Fruit fly (Drosophila melanogaster) whole organism, prepupa: ENCODE measurements around the gene CG14042.

ENCODE experiments used
- Blimp-1 ChIP-seq: fragments of 200-800 bp; sonication (Bioruptor generic); optimal IDR thresholded peaks from 3 replicates; lab custom pipeline; 2017; ENCODE audit warnings: missing biosample characterization, missing genetic modification characterization, mild to moderate bottlenecking, moderate library complexity, missing genetic modification reagents
- CG10631 ChIP-seq: fragments of 200-800 bp; sonication (Bioruptor generic); optimal IDR thresholded peaks from 2 replicates; lab custom pipeline; 2016; ENCODE audit warnings: missing biosample characterization, missing genetic modification characterization
- CG10669 ChIP-seq: fragments of 200-800 bp; sonication (Bioruptor generic); optimal IDR thresholded peaks from 3 replicates; lab custom pipeline; 2018; ENCODE audit warnings: missing biosample characterization, mild to moderate bottlenecking, missing genetic modification characterization, moderate library complexity
- CG11294 ChIP-seq: fragments of 200-800 bp; sonication (Bioruptor generic); IDR thresholded peaks from 2 replicates; pipeline ENCODE4 v1.3.6; 2022; ENCODE audit warnings: missing biosample characterization, missing genetic modification characterization
- CG15336 ChIP-seq: fragments of 200-800 bp; sonication (Bioruptor generic); IDR thresholded peaks from 2 replicates; pipeline ENCODE4 v1.3.6; 2022; ENCODE audit warnings: missing biosample characterization, missing genetic modification characterization
- CG1621 ChIP-seq: fragments of 200-800 bp; sonication (Bioruptor generic); optimal IDR thresholded peaks from 3 replicates; lab custom pipeline; 2018; ENCODE audit warnings: missing biosample characterization, mild to moderate bottlenecking, missing genetic modification characterization
- CG16779 ChIP-seq: fragments of 200-800 bp; sonication (Bioruptor generic); optimal IDR thresholded peaks from 3 replicates; lab custom pipeline; 2017; ENCODE audit warnings: missing biosample characterization, mild to moderate bottlenecking, missing genetic modification characterization
- CG3032 ChIP-seq: fragments of 200-800 bp; optimal IDR thresholded peaks from 2 replicates; lab custom pipeline; 2019; ENCODE audit warnings: missing biosample characterization, mild to moderate bottlenecking, missing genetic modification characterization, moderate library complexity
- CG31627 ChIP-seq: fragments of 200-800 bp; sonication (Bioruptor generic); optimal IDR thresholded peaks from 3 replicates; lab custom pipeline; 2016; ENCODE audit warnings: missing biosample characterization, missing genetic modification characterization
- CG32006 ChIP-seq: fragments of 200-800 bp; sonication (Bioruptor generic); optimal IDR thresholded peaks from 3 replicates; lab custom pipeline; 2017; ENCODE audit warnings: missing biosample characterization, mild to moderate bottlenecking, missing genetic modification characterization
- CG34406 ChIP-seq: fragments of 200-800 bp; sonication (Bioruptor generic); optimal IDR thresholded peaks from 3 replicates; lab custom pipeline; 2016; ENCODE audit warnings: missing biosample characterization, missing genetic modification characterization
- CG6792 ChIP-seq: fragments of 200-800 bp; sonication (Bioruptor generic); optimal IDR thresholded peaks from 3 replicates; lab custom pipeline; 2016; ENCODE audit warnings: missing biosample characterization, missing genetic modification characterization
- CG6808 ChIP-seq: fragments of 200-800 bp; sonication (Bioruptor generic); optimal IDR thresholded peaks from 3 replicates; lab custom pipeline; 2017; ENCODE audit warnings: missing biosample characterization, missing genetic modification characterization, mild to moderate bottlenecking, moderate library complexity, missing genetic modification reagents
- CG7368 ChIP-seq: fragments of 200-800 bp; sonication (Bioruptor generic); optimal IDR thresholded peaks from 3 replicates; lab custom pipeline; 2016; ENCODE audit warnings: missing biosample characterization, missing genetic modification characterization
- CG8119 ChIP-seq: fragments of 200-800 bp; sonication (Bioruptor generic); IDR thresholded peaks from 3 replicates; pipeline ENCODE4 v1.3.6; 2022; ENCODE audit warnings: missing biosample characterization, missing genetic modification characterization
- CG8319 ChIP-seq: fragments of 200-800 bp; sonication (Bioruptor generic); optimal IDR thresholded peaks from 3 replicates; lab custom pipeline; 2016; ENCODE audit warnings: missing biosample characterization, missing genetic modification characterization
- CG9139 ChIP-seq: fragments of 200-800 bp; sonication (Bioruptor generic); optimal IDR thresholded peaks from 3 replicates; lab custom pipeline; 2017; ENCODE audit warnings: missing biosample characterization, mild to moderate bottlenecking, missing genetic modification characterization
- Eip75B ChIP-seq: fragments of 200-800 bp; sonication (Bioruptor generic); optimal IDR thresholded peaks from 3 replicates; lab custom pipeline; 2016; ENCODE audit warnings: missing biosample characterization, missing genetic modification characterization
- Eip78C ChIP-seq: fragments of 200-800 bp; sonication (Bioruptor generic); peaks from one replicate; lab custom pipeline; 2016; ENCODE audit warnings: missing biosample characterization, missing genetic modification characterization
- Eip93F ChIP-seq: fragments of 200-800 bp; sonication (Bioruptor generic); optimal IDR thresholded peaks from 2 replicates; lab custom pipeline; 2016; ENCODE audit warnings: missing biosample characterization, mild to moderate bottlenecking, missing genetic modification characterization
- Gug ChIP-seq: fragments of 200-800 bp; sonication (Bioruptor generic); IDR thresholded peaks from 2 replicates; pipeline ENCODE4 v1.3.6; 2022; ENCODE audit warnings: missing biosample characterization, missing genetic modification characterization
- Hr38 ChIP-seq: sonication (Bioruptor generic); optimal IDR thresholded peaks from 2 replicates; lab custom pipeline; 2016; ENCODE audit warnings: missing biosample characterization, missing genetic modification characterization
- Hr39 ChIP-seq: fragments of 200-800 bp; sonication (Bioruptor generic); optimal IDR thresholded peaks from 2 replicates; lab custom pipeline; 2016; ENCODE audit warnings: missing biosample characterization, missing genetic modification characterization
- Hr4 ChIP-seq: fragments of 200-800 bp; sonication (Bioruptor generic); optimal IDR thresholded peaks from 3 replicates; lab custom pipeline; 2016; ENCODE audit warnings: missing biosample characterization, missing genetic modification characterization
- Met ChIP-seq: fragments of 200-800 bp; sonication (Bioruptor generic); optimal IDR thresholded peaks from 3 replicates; lab custom pipeline; 2016; ENCODE audit warnings: missing biosample characterization, missing genetic modification characterization
- Sox102F ChIP-seq: fragments of 200-800 bp; sonication (Bioruptor generic); optimal IDR thresholded peaks from 2 replicates; lab custom pipeline; 2016; ENCODE audit warnings: missing biosample characterization, mild to moderate bottlenecking, missing genetic modification characterization
- Sox15 ChIP-seq: fragments of 200-800 bp; sonication (Bioruptor generic); optimal IDR thresholded peaks from 3 replicates; lab custom pipeline; 2016; ENCODE audit warnings: missing biosample characterization, missing genetic modification characterization
- achi ChIP-seq: fragments of 200-800 bp; sonication (Bioruptor generic); optimal IDR thresholded peaks from 3 replicates; lab custom pipeline; 2016; ENCODE audit warnings: missing biosample characterization, missing genetic modification characterization
- cyc ChIP-seq: fragments of 200-800 bp; sonication (Bioruptor generic); optimal IDR thresholded peaks from 3 replicates; lab custom pipeline; 2016; ENCODE audit warnings: missing biosample characterization, missing genetic modification characterization
- esn ChIP-seq: fragments of 200-800 bp; sonication (Bioruptor generic); optimal IDR thresholded peaks from 2 replicates; lab custom pipeline; 2016; ENCODE audit warnings: missing biosample characterization, mild to moderate bottlenecking, missing genetic modification characterization, moderate library complexity
- fd59A ChIP-seq: fragments of 200-800 bp; sonication (Bioruptor generic); optimal IDR thresholded peaks from 2 replicates; lab custom pipeline; 2017; ENCODE audit warnings: missing biosample characterization, mild to moderate bottlenecking, missing genetic modification characterization, missing genetic modification reagents
- fd85E ChIP-seq: fragments of 200-800 bp; sonication (Bioruptor generic); optimal IDR thresholded peaks from 3 replicates; lab custom pipeline; 2016; ENCODE audit warnings: missing biosample characterization, missing genetic modification characterization
- fkh ChIP-seq: fragments of 200-800 bp; sonication (Bioruptor generic); optimal IDR thresholded peaks from 3 replicates; lab custom pipeline; 2017; ENCODE audit warnings: missing biosample characterization, mild to moderate bottlenecking, missing genetic modification characterization, moderate library complexity
- lz ChIP-seq: fragments of 200-800 bp; sonication (Bioruptor generic); optimal IDR thresholded peaks from 3 replicates; lab custom pipeline; 2016; ENCODE audit warnings: missing biosample characterization, missing genetic modification characterization
- net ChIP-seq: fragments of 200-800 bp; sonication (Bioruptor generic); optimal IDR thresholded peaks from 3 replicates; lab custom pipeline; 2016; ENCODE audit warnings: missing biosample characterization, missing genetic modification characterization
- pdm3 ChIP-seq: fragments of 200-800 bp; sonication (Bioruptor generic); optimal IDR thresholded peaks from 3 replicates; lab custom pipeline; 2016; ENCODE audit warnings: missing biosample characterization, missing genetic modification characterization
- salr ChIP-seq, 2 experiments: fragments of 200-800 bp; sonication (Bioruptor generic); optimal IDR thresholded peaks; 3 replicates each; lab custom pipeline; 2016 to 2018; ENCODE audit warnings: missing biosample characterization in 2 of 2, missing genetic modification characterization in 2 of 2, mild to moderate bottlenecking in 1 of 2
- spab ChIP-seq: fragments of 200-800 bp; sonication (Bioruptor generic); optimal IDR thresholded peaks from 2 replicates; lab custom pipeline; 2017; ENCODE audit warnings: missing biosample characterization, mild to moderate bottlenecking, missing genetic modification characterization, missing genetic modification reagents
- ss ChIP-seq, 2 experiments: fragments of 200-800 bp; sonication (Bioruptor generic); optimal IDR thresholded peaks; 2 replicates in 1 of 2; 3 replicates in 1 of 2; lab custom pipeline; 2017 to 2018; ENCODE audit warnings: mild to moderate bottlenecking in 2 of 2, missing biosample characterization in 2 of 2, missing genetic modification characterization in 2 of 2, moderate library complexity in 1 of 2
- svp ChIP-seq: fragments of 200-800 bp; sonication (Bioruptor generic); peaks from one replicate; lab custom pipeline; 2016; ENCODE audit warnings: missing biosample characterization, missing genetic modification characterization
- vri ChIP-seq: fragments of 200-800 bp; sonication (Bioruptor generic); optimal IDR thresholded peaks from 3 replicates; lab custom pipeline; 2016; ENCODE audit warnings: missing biosample characterization, mild to moderate bottlenecking, missing genetic modification characterization

CG14042 gene

DNA sequence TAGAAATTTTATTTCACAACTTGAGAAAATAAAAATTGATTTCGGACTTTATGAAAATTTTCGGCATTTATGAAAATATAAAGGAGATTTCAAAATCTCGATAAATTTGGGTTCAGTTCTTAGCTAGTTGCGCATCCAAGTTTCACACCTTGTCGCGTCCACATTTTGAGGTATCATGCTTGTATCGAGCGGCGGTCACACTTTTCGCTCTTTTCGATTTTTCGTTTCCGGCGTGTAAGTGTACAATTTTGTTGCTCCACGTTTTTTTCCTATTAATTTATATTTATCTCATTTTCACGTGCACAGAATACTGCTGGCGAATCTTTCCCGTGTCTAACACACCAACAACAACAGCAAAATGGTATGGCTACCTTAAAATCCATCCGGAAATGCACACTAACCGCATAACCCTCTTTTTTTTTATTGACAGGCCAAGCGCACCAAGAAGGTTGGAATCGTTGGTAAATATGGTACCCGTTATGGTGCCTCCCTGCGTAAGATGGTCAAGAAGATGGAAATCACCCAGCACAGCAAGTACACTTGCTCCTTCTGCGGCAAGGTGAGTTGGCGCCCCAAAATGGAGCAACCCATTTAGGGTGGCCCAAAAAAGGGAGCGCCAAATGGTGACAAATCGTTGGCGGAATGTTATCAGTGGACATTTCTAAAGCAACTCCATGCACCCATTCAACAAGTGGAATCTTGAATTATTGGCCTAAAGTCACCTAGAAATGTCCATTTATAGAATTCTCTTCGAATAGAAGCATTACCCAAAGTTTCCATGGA, 33.5 kb downstream of the CG14042 start, which contains the start of gene RpL37A (continued):
- TF ChIP-seq CG10631 (GFP tag; lab: Kevin White, UChicago) = no peak
- peak; percentile 70 for TF ChIP-seq CG9139
- TF ChIP-seq cyc (GFP tag; lab: Kevin White, UChicago) = peak; percentile 71
- TF ChIP-seq Sox102F (GFP tag; lab: Kevin White, UChicago) = peak; percentile 75
- TF ChIP-seq svp (GFP tag; lab: Kevin White, UChicago) = no peak
- peak; percentile 69 for TF ChIP-seq CG16779 (tag; lab: Kevin White, UChicago)
- peak; percentile 66 for TF ChIP-seq Eip75B (GFP tag; lab: Kevin White, UChicago)
- peak; percentile 46 for TF ChIP-seq CG7368 (GFP tag; lab: Kevin White, UChicago)
- TF ChIP-seq Hr4 (GFP tag; lab: Kevin White, UChicago) = no peak
- peak; percentile 49 for TF ChIP-seq CG6792 (GFP tag; lab: Kevin White, UChicago)
- peak; percentile 33 for TF ChIP-seq fd59A (GFP tag; lab: Kevin White, UChicago)
- TF ChIP-seq CG15336 = no peak
- TF ChIP-seq lz (GFP tag; lab: Kevin White, UChicago) = peak; percentile 52
- TF ChIP-seq CG34406 (GFP tag; lab: Kevin White, UChicago) = peak; percentile 68
- TF ChIP-seq fkh (GFP tag; lab: Kevin White, UChicago) = peak; percentile 71
- no peak for TF ChIP-seq CG1621 (tag; lab: Kevin White, UChicago)
- peak; percentile 16; the same call in 1 of the 3 replicates for TF ChIP-seq CG8119 (GFP tag; lab: Robert Waterston, UW)
- TF ChIP-seq CG10669 (GFP tag; lab: Kevin White, UChicago) = peak; percentile 99
- peak; percentile 53 for TF ChIP-seq achi (GFP tag; lab: Kevin White, UChicago)
- TF ChIP-seq CG6808 (GFP tag; lab: Kevin White, UChicago) = peak; percentile 56
- TF ChIP-seq CG31627 (GFP tag; lab: Kevin White, UChicago) = peak; percentile 61
- TF ChIP-seq Eip93F (GFP tag; lab: Kevin White, UChicago) = no peak

DNA sequence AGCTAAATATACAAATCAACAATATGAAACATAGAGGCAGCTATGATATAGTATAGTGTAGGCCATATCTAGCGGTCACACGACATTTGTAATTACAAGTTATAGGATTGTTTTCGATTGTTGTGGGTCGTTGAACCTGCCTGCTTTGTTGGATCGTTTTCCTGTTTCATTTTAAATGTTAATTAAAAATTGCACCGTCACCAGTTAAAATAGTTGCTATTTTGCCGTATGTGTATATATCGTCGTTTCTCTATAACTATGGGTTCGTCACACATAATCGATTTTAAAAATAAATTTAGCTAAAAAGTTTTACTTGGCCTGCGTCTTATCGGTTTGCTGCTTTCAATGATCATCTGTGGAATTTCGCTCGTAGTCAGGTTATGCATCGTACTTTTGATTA, 34.8 kb downstream of the CG14042 start:
- peak; percentile 26 for TF ChIP-seq Eip78C (GFP tag; lab: Kevin White, UChicago)
- no peak for TF ChIP-seq CG7368 (GFP tag; lab: Kevin White, UChicago)

DNA sequence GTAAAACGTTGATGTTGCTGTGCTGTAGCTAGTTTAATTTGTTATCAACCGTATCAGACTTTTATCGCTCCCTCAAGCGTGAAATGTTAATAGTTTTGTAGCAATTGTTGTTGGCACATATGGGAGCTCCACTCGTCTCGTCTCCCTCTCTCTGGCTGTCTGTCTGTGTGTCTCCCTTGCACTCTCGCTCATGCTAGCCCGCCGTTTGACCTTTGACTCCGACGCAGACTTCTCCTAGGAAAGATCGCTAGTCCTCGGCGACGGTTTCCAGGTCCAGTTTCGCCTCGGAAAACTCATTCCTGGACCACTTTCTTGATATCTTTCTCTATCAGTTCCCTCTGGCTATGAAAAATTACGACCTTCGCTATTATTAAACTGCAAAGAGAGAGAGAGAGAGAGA, 41.7 kb downstream of the CG14042 start:
- no peak for TF ChIP-seq Sox15
- no peak for TF ChIP-seq fd85E (GFP tag; lab: Kevin White, UChicago)
- no peak for TF ChIP-seq CG6808 (GFP tag; lab: Kevin White, UChicago)
- no peak for TF ChIP-seq fkh (GFP tag; lab: Kevin White, UChicago)
- no peak for TF ChIP-seq CG10669 (GFP tag; lab: Kevin White, UChicago)
- TF ChIP-seq CG7368 (GFP tag; lab: Kevin White, UChicago) = no peak

DNA sequence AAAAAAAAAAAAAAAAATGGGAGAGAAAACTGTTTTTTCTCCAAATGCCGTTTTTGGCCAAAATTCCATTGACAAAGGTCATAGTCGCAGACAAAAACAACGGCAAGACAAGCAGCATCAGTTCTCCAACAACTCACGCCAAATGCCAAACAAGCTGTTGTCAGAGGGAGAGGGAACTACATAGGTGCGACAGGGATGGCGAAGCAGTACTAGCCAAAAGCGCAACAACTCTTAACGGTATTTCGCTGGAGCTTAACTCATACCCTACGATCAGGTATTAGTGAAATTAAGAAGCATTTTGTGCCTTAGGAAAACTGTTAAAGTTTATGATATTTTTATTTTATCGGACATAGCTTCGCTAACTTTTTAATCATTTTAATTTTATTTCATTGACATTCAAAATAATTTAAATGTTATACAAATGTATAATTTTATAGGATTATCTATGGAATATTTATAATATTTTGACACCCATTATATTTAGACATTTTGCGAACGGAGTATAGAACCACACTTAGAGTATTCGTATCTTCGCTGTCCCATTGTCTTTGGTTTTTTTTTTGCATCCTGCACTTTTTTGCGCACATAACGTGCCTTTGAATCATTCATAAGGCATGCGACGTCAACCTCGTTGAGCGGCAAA, 42.8 kb downstream of the CG14042 start:
- no peak for TF ChIP-seq cyc (GFP tag; lab: Kevin White, UChicago)
- TF ChIP-seq CG11294 = peak; percentile 77
- TF ChIP-seq CG8319 (GFP tag; lab: Kevin White, UChicago) = no peak
- TF ChIP-seq Blimp-1 (GFP tag; lab: Kevin White, UChicago) = no peak
- TF ChIP-seq salr (GFP tag; optimal IDR thresholded peaks at IDR 0.05; lab: Kevin White, UChicago) = peak in 1 of 2 experiments; percentile 92
- peak; percentile 84 for TF ChIP-seq CG3032 (tag; lab: Kevin White, UChicago)
- TF ChIP-seq Gug = peak; percentile 85
- peak; percentile 52 for TF ChIP-seq CG34406 (GFP tag; lab: Kevin White, UChicago)
- TF ChIP-seq achi (GFP tag; lab: Kevin White, UChicago) = peak; percentile 85
- no peak for TF ChIP-seq esn
- no peak for TF ChIP-seq pdm3 (GFP tag; lab: Kevin White, UChicago)
- peak; percentile 80 for TF ChIP-seq fd59A (GFP tag; lab: Kevin White, UChicago)
- no peak for TF ChIP-seq Met (GFP tag; lab: Kevin White, UChicago)
- TF ChIP-seq net (GFP tag; lab: Kevin White, UChicago) = peak; percentile 77
- no peak for TF ChIP-seq fd85E (GFP tag; lab: Kevin White, UChicago)
- TF ChIP-seq vri (GFP tag; lab: Kevin White, UChicago) = no peak
- no peak for TF ChIP-seq Hr39 (GFP tag; lab: Kevin White, UChicago)
- TF ChIP-seq ss (GFP tag; optimal IDR thresholded peaks at IDR 0.05; lab: Kevin White, UChicago) = peak; percentile 87 to 90
- TF ChIP-seq CG6792 (GFP tag; lab: Kevin White, UChicago) = peak; percentile 53
- peak; percentile 97 for TF ChIP-seq CG32006 (GFP tag; lab: Kevin White, UChicago)
- peak; percentile 95 for TF ChIP-seq CG15336
- TF ChIP-seq Hr38 (GFP tag; lab: Kevin White, UChicago) = no peak
- TF ChIP-seq spab (GFP tag; lab: Kevin White, UChicago) = peak; percentile 80
- TF ChIP-seq Eip75B (GFP tag; lab: Kevin White, UChicago) = peak; percentile 56
